Worm (Caenorhabditis elegans) whole organism, L1 larva: Measurements from ENCODE around the gene B0496.2.

Experiments
- fkh-4 ChIP-seq: sonication (generic microtip); optimal IDR thresholded peaks from 2 replicates; lab custom pipeline; 2016; ENCODE audit warnings: missing compliant biosample characterization, missing genetic modification characterization, borderline replicate concordance
- fos-1 ChIP-seq: fragments of 150-350 bp; optimal IDR thresholded peaks from 2 replicates; lab custom pipeline; 2014; ENCODE audit warnings: missing biosample characterization, missing genetic modification characterization
- lin-13 ChIP-seq: fragments of 150-350 bp; optimal IDR thresholded peaks from 2 replicates; lab custom pipeline; 2014; ENCODE audit warnings: missing biosample characterization, missing genetic modification reagents, missing genetic modification characterization
- lin-35 ChIP-seq, 2 experiments: fragments of 150-350 bp; optimal IDR thresholded peaks; 2 replicates each; lab custom pipeline; 2014; ENCODE audit warnings: missing biosample characterization in 2 of 2, missing genetic modification characterization in 2 of 2, missing genetic modification reagents in 2 of 2

DNA sequence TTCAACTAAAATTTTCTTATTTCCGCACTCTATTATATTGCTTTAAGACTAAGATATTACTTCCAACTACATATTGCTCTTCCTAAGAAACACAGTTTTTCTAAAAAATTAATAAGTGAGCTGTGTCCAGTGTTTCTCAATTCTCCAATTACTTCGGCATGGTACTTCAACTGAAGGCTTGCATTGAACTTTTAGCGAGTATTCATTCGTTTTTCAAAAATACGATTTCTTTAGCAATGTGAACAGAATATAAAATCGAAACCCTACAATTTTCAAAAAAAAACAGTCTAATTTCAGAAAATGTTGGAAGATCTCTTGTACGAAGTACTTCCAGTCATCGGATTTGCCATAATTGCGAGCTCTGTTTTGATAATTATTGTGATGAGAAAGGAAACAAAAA, 26.7 kb upstream of the B0496.2 start, which contains the start of gene srtx-1:
- TF ChIP-seq lin-13 (GFP tag; lab: Kevin White, UChicago) (no peak), fos-1 (tag; lab: Kevin White, UChicago) (no peak), fkh-4 (no peak), lin-35 (GFP tag; optimal IDR thresholded peaks at IDR 0.05; lab: Kevin White, UChicago) (no peak)
